Worm (Caenorhabditis elegans): ENCODE measurements around the gene F53F4.15.
A peak's percentile ranks its signal among the peaks of the same experiment; 100 is the strongest.

Gene F53F4.15

ce11 chrV:13589494-13590176 lies 31.1 kb upstream of the F53F4.15 start, which contains the start of the genes F53F4.2 and F53F4.18:
Gene F53F4.2 (minus strand): TSS chrV:13589594.
Gene F53F4.18 (plus strand): TSS chrV:13590126.
- TF ChIP-seq ztf-11 (tag; optimal IDR thresholded peaks at IDR 0.05) (no peak), F13H6.1 (tag; optimal IDR thresholded peaks at IDR 0.05) (no peak), nhr-25 (tag; optimal IDR thresholded peaks at IDR 0.05) (no peak), nhr-77 (tag; optimal IDR thresholded peaks at IDR 0.05) (no peak), elt-1 (tag; optimal IDR thresholded peaks at IDR 0.05) (no peak), nhr-23 (tag; optimal IDR thresholded peaks at IDR 0.05) (no peak), lsy-2 (tag; optimal IDR thresholded peaks at IDR 0.05) (no peak)

ce11 chrV:13591504-13592174 lies 29.1 kb upstream of the F53F4.15 start, which contains the start of gene tbcb-1:
Gene tbcb-1 (plus strand): TSS chrV:13592124.
- TF ChIP-seq unc-39 (tag; optimal IDR thresholded peaks at IDR 0.05) (no peak), mdl-1 (tag; optimal IDR thresholded peaks at IDR 0.05) (no peak), nhr-21 (tag; optimal IDR thresholded peaks at IDR 0.05) (no peak), lin-11 (tag; optimal IDR thresholded peaks at IDR 0.05) (no peak), nhr-25 (tag; optimal IDR thresholded peaks at IDR 0.05) (peak; percentile 35), gmeb-1 (tag; optimal IDR thresholded peaks at IDR 0.05) (peak; percentile 35), crh-2 (tag; optimal IDR thresholded peaks at IDR 0.05) (no peak), fos-1 (tag; optimal IDR thresholded peaks at IDR 0.05) (no peak), ztf-11 (tag; optimal IDR thresholded peaks at IDR 0.05) (no peak), ZK546.5 (tag; optimal IDR thresholded peaks at IDR 0.05) (no peak), nhr-10 (tag; optimal IDR thresholded peaks at IDR 0.05) (no peak), sma-9 (GFP tag; optimal IDR thresholded peaks at IDR 0.05) (peak; percentile 31), sma-9 (tag; optimal IDR thresholded peaks at IDR 0.05) (no peak), elt-1 (tag; optimal IDR thresholded peaks at IDR 0.05) (no peak), nhr-6 (tag; optimal IDR thresholded peaks at IDR 0.05) (no peak), ama-1 (optimal IDR thresholded peaks at IDR 0.05) (no peak), aly-2 (tag; optimal IDR thresholded peaks at IDR 0.05) (no peak), skn-1 (tag; optimal IDR thresholded peaks at IDR 0.05) (no peak), lin-13 (GFP tag; optimal IDR thresholded peaks at IDR 0.05) (no peak), snpc-4 (tag; optimal IDR thresholded peaks at IDR 0.05) (no peak), egl-27 (tag; optimal IDR thresholded peaks at IDR 0.05) (no peak), ceh-16 (tag; optimal IDR thresholded peaks at IDR 0.05) (no peak), elt-3 (tag; optimal IDR thresholded peaks at IDR 0.05) (no peak), lsy-2 (tag; optimal IDR thresholded peaks at IDR 0.05) (peak in 1 of 2 experiments; percentile 55), ceh-82 (tag; optimal IDR thresholded peaks at IDR 0.05) (no peak), alr-1 (tag; optimal IDR thresholded peaks at IDR 0.05) (no peak), peb-1 (tag; optimal IDR thresholded peaks at IDR 0.05) (no peak), R02D3.7 (tag; optimal IDR thresholded peaks at IDR 0.05) (no peak), unc-62 (GFP tag; optimal IDR thresholded peaks at IDR 0.05) (no peak), zag-1 (tag; optimal IDR thresholded peaks at IDR 0.05) (no peak), sma-3 (GFP tag; optimal IDR thresholded peaks at IDR 0.05) (peak; percentile 8), dmd-4 (tag; optimal IDR thresholded peaks at IDR 0.05) (no peak), sem-4 (tag; optimal IDR thresholded peaks at IDR 0.05) (no peak), nhr-23 (tag; optimal IDR thresholded peaks at IDR 0.05) (no peak), ztf-4 (tag; optimal IDR thresholded peaks at IDR 0.05) (no peak), nhr-77 (tag; optimal IDR thresholded peaks at IDR 0.05) (no peak), C34F6.9 (tag; optimal IDR thresholded peaks at IDR 0.05) (peak; percentile 49), blmp-1 (tag; optimal IDR thresholded peaks at IDR 0.05; ENCODE audit: insufficient read depth) (no peak)

- TF ChIP-seq skn-1 (tag; optimal IDR thresholded peaks at IDR 0.05) (no peak), blmp-1 (tag; optimal IDR thresholded peaks at IDR 0.05; ENCODE audit: insufficient read depth) (no peak), nhr-23 (tag; optimal IDR thresholded peaks at IDR 0.05) (no peak), nhr-21 (tag; optimal IDR thresholded peaks at IDR 0.05) (no peak)
These were observed 27.7 kb upstream of the F53F4.15 start, which contains the start of gene F53F4.4 for ce11 chrV:13593083-13593482. Gene F53F4.4 (plus strand): TSS chrV:13593383.
